Fruit fly (Drosophila melanogaster): Measurements from ENCODE around the gene CG3176.

The CG3176 gene

DNA sequence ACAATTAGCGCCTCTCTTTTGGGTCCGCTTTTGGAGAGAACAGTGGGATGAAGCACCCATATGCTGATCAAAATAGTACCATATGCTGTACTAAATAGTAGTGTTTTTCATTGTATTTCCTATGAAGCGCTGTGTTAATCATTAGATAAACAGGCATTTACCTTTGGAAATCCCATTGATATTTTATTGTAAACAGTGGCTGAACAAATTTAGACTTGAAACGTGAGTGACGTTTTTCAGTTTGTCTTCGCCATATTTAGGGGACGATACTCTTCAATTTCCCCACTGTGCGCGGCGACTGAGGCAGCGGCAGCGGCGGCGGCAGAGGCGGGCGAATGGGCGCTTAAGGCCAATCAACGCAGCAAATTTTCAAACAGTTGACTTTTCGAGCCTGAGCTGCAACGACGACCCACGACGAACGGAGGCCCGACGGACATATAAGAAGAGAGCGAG is 18.0 kb downstream of the CG3176 start (continued):
- TF ChIP-seq sim (GFP tag; IDR thresholded peaks at IDR 0.05) = no peak
- peak; percentile 84 for TF ChIP-seq CG6813 (GFP tag; optimal IDR thresholded peaks at IDR 0.05)
- TF ChIP-seq ato (GFP tag; IDR thresholded peaks at IDR 0.05; ENCODE audit: partially characterized antibody) = no peak
- TF ChIP-seq wdn (GFP tag; IDR thresholded peaks at IDR 0.05) = peak; percentile 78
- TF ChIP-seq Mes4 (GFP tag; optimal IDR thresholded peaks at IDR 0.05) = peak; percentile 70
- peak; percentile 85; the same call in 2 of the 3 replicates for TF ChIP-seq so (GFP tag; IDR thresholded peaks at IDR 0.05)
- peak; percentile 49 for TF ChIP-seq jing (GFP tag; optimal IDR thresholded peaks at IDR 0.05)
- TF ChIP-seq CG14050 (GFP tag; IDR thresholded peaks at IDR 0.05) = peak; percentile 41; the same call in 1 of the 3 replicates
- TF ChIP-seq NC2α (GFP tag; optimal IDR thresholded peaks at IDR 0.05) = peak; percentile 68
- peak; percentile 66 for TF ChIP-seq fd96Cb (tag; optimal IDR thresholded peaks at IDR 0.05)
- TF ChIP-seq tna (GFP tag; IDR thresholded peaks at IDR 0.05; ENCODE audit: partially characterized antibody) = no peak
- peak; percentile 80 for TF ChIP-seq tap (tag; optimal IDR thresholded peaks at IDR 0.05)
- TF ChIP-seq NK7.1 (GFP tag; optimal IDR thresholded peaks at IDR 0.05) = peak; percentile 79
- TF ChIP-seq CG6683 (GFP tag; optimal IDR thresholded peaks at IDR 0.05) = peak; percentile 80
- peak; percentile 54 for TF ChIP-seq da (GFP tag; optimal IDR thresholded peaks at IDR 0.05)
- peak; percentile 82 for TF ChIP-seq tx (GFP tag; optimal IDR thresholded peaks at IDR 0.05)
- peak; percentile 51 to 71 for TF ChIP-seq chif (GFP tag; optimal IDR thresholded peaks at IDR 0.05)
- peak; percentile 92 for TF ChIP-seq sens (GFP tag)
- peak; percentile 65 for TF ChIP-seq CG12155 (GFP tag; optimal IDR thresholded peaks at IDR 0.05)
- TF ChIP-seq CG18011 (GFP tag; optimal IDR thresholded peaks at IDR 0.05) = peak; percentile 49
- TF ChIP-seq Sry-δ (GFP tag; optimal IDR thresholded peaks at IDR 0.05) = peak; percentile 39
- peak; percentile 40 for TF ChIP-seq CG17912 (GFP tag; optimal IDR thresholded peaks at IDR 0.05)
- peak; percentile 67 for TF ChIP-seq crc (GFP tag; optimal IDR thresholded peaks at IDR 0.05)
- no peak for TF ChIP-seq Dll (GFP tag; IDR thresholded peaks at IDR 0.05; ENCODE audit: partially characterized antibody)
- TF ChIP-seq Scr (GFP tag; IDR thresholded peaks at IDR 0.05; ENCODE audit: partially characterized antibody) = no peak
- TF ChIP-seq CG12071 (GFP tag; optimal IDR thresholded peaks at IDR 0.05) = peak; percentile 86
- TF ChIP-seq Ptx1 (GFP tag; IDR thresholded peaks at IDR 0.05) = peak; percentile 72
- TF ChIP-seq CG6689 (GFP tag; IDR thresholded peaks at IDR 0.05) = peak; percentile 62
- peak; percentile 88 for TF ChIP-seq caup (GFP tag; optimal IDR thresholded peaks at IDR 0.05; ENCODE audit: severe bottlenecking)
- TF ChIP-seq stwl (tag; optimal IDR thresholded peaks at IDR 0.05) = no peak
- peak; percentile 63; the same call in 1 of the 2 replicates for TF ChIP-seq CG32767 (GFP tag; IDR thresholded peaks at IDR 0.05)
- peak; percentile 84 for TF ChIP-seq CG1233 (GFP tag; optimal IDR thresholded peaks at IDR 0.05)
- peak; percentile 61 for TF ChIP-seq CG12236 (GFP tag; optimal IDR thresholded peaks at IDR 0.05)
- peak; percentile 88 for TF ChIP-seq dmrt99B (tag; optimal IDR thresholded peaks at IDR 0.05)
- no peak for TF ChIP-seq CG1832 (GFP tag; optimal IDR thresholded peaks at IDR 0.05)
- peak; percentile 45 for TF ChIP-seq pfk (GFP tag; optimal IDR thresholded peaks at IDR 0.05)
- TF ChIP-seq Max (GFP tag; optimal IDR thresholded peaks at IDR 0.05) = peak; percentile 75
- peak; percentile 71 for TF ChIP-seq CG8089 (GFP tag; optimal IDR thresholded peaks at IDR 0.05)
- peak in 1 of 2 experiments; percentile 84 for TF ChIP-seq Eip74EF (GFP tag; optimal IDR thresholded peaks at IDR 0.05)
- TF ChIP-seq CG3838 (GFP tag; optimal IDR thresholded peaks at IDR 0.05) = peak; percentile 53
- no peak for TF ChIP-seq jigr1 (GFP tag; IDR thresholded peaks at IDR 0.05)
- TF ChIP-seq E2f2 (GFP tag; IDR thresholded peaks at IDR 0.05) = peak; percentile 59; the same call in 1 of the 2 replicates
- no peak for TF ChIP-seq cad (GFP tag; optimal IDR thresholded peaks at IDR 0.05)
- TF ChIP-seq CG12769 (tag; optimal IDR thresholded peaks at IDR 0.05) = peak; percentile 92
- TF ChIP-seq twi (tag; optimal IDR thresholded peaks at IDR 0.05) = peak; percentile 43
- peak; percentile 9 for TF ChIP-seq Ets97D (GFP tag; optimal IDR thresholded peaks at IDR 0.05)
- peak; percentile 37; the same call in 1 of the 4 replicates for TF ChIP-seq Gug (GFP tag; IDR thresholded peaks at IDR 0.05)
- peak; percentile 58 for TF ChIP-seq Nf-YB (GFP tag; optimal IDR thresholded peaks at IDR 0.05)
- TF ChIP-seq CG18619 (GFP tag; optimal IDR thresholded peaks at IDR 0.05) = peak; percentile 87
- peak; percentile 77 for TF ChIP-seq Dip3 (GFP tag; optimal IDR thresholded peaks at IDR 0.05)

Data from whole organism, embryonic.